Worm (Caenorhabditis elegans): ENCODE measurements around the gene sprr-1.

DNA sequence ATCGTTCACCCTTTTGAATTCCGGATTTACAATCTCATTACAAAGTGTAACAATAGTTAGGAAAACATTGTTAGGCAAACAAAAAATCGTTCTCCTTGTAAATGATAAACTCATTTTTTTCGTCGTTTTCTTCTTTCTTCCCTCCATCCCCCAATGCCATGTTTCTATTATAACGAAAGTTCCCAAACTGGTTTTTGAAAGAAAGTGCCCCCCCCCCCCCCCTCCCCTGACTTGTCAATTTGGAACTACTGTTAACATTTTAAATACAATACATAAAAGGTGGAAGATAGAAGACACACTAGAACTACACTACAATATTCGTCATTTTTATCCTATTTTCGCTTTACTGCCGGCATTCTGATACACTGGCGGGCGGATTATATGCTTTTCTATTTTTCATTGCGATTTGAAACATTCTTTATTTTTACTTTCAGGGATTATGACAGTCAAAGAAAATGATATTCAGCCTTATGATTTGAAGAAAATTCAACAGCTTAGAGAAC is 19.8 kb upstream of the sprr-1 start, which contains the start of gene R03A10.5:
- TF ChIP-seq ama-1 (optimal IDR thresholded peaks at IDR 0.05), result no peak
- TF ChIP-seq tbx-11 (GFP tag; IDR thresholded peaks at IDR 0.05), result no peak
- no peak for TF ChIP-seq ceh-13 (GFP tag; optimal IDR thresholded peaks at IDR 0.05)
- TF ChIP-seq scrt-1 (GFP tag; IDR thresholded peaks at IDR 0.05), result no peak
- no peak for TF ChIP-seq tra-4 (tag; optimal IDR thresholded peaks at IDR 0.05)
- no peak for TF ChIP-seq tbx-37 (GFP tag; conservative IDR thresholded peaks at IDR 0.05)
- TF ChIP-seq pes-1 (GFP tag; IDR thresholded peaks at IDR 0.05), result no peak
- TF ChIP-seq flt-1 (GFP tag; IDR thresholded peaks at IDR 0.05), result no peak

All from whole organism, early embryonic.